Worm (Caenorhabditis elegans): ENCODE data around the gene C04E6.5.

Gene C04E6.5

DNA sequence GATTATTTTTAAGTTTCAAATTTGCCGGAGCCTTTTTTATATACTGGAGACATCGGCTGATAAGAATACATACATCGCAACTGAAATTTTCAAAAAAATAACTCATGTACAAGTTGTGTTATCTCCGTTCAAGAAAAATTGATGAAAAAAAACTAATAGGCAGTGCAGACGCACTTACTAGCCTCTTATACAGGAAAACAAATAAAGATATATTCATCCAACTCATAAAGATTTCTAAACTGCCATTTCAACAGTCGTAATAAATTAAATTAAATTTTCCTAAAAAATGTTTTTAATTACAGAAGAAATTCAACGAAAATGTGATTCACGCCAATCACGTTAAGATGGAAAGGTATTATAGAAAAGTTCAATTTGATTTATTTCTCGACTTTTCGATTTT, at the start of gene C04E6.5:
Gene C04E6.5 (plus strand): TSS at position 301 of the 400 bp plus-strand sequence.
- TF ChIP-seq hnd-1 (tag; optimal IDR thresholded peaks at IDR 0.05) (no peak), pes-1 (GFP tag; IDR thresholded peaks at IDR 0.05) (no peak), ceh-36 (tag; optimal IDR thresholded peaks at IDR 0.05) (no peak), ceh-13 (GFP tag; optimal IDR thresholded peaks at IDR 0.05) (no peak), aly-1 (tag; optimal IDR thresholded peaks at IDR 0.05) (no peak), B0310.2 (tag; optimal IDR thresholded peaks at IDR 0.05) (no peak), ama-1 (optimal IDR thresholded peaks at IDR 0.05) (no peak), ets-7 (tag; optimal IDR thresholded peaks at IDR 0.05) (no peak), hmg-4 (GFP tag; optimal IDR thresholded peaks at IDR 0.05) (no peak), hmbx-1 (tag; optimal IDR thresholded peaks at IDR 0.05) (no peak), tra-4 (tag; optimal IDR thresholded peaks at IDR 0.05) (no peak), F13C5.2 (tag; optimal IDR thresholded peaks at IDR 0.05) (no peak), tbx-37 (GFP tag; conservative IDR thresholded peaks at IDR 0.05) (no peak)

DNA sequence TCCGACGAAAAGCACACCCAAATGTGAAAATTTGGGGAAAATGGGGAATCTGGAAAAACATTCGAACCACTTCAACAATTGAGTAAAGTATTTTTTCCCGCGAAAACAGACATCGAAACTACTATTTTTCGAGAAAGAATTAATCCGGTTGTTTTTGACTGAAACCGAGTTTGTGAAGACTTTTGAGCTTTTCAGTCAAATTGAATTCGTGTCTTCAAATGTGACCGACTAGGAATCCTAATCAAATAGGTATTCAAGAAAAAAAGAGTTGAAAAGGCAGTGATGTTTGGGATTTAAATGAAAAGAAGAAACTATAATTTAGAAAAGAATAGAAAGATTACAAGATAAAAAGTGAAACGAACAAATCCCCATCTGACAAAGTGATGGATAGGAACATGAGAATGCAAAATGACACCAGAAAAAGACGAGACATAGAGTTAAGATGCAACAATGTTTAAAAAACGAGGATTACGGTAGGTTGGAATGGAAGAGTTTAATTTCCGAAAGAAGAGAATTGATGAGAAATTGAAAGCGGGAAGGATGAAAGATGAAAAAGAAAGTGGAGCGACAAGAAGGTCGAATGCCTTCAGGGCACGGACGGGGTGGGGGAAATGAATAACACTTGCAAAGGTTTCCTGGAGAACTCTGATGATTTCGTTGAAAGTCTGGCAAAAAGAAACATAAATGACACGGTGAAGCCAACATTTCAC, 39.3 kb upstream of the C04E6.5 start, which contains the start of gene F26F12.8:
Gene F26F12.8 (minus strand): TSS at position 51 of the 710 bp plus-strand sequence.
- TF ChIP-seq ceh-13 (GFP tag; optimal IDR thresholded peaks at IDR 0.05): no peak
- TF ChIP-seq F13C5.2 (tag; optimal IDR thresholded peaks at IDR 0.05): no peak
- TF ChIP-seq tbx-11 (GFP tag; IDR thresholded peaks at IDR 0.05): no peak
- TF ChIP-seq hmbx-1 (tag; optimal IDR thresholded peaks at IDR 0.05): no peak
- TF ChIP-seq tra-4 (tag; optimal IDR thresholded peaks at IDR 0.05): no peak
- TF ChIP-seq pes-1 (GFP tag; IDR thresholded peaks at IDR 0.05): no peak
- TF ChIP-seq scrt-1 (GFP tag; IDR thresholded peaks at IDR 0.05): no peak
- no peak for TF ChIP-seq hnd-1 (tag; optimal IDR thresholded peaks at IDR 0.05)
- no peak for TF ChIP-seq aly-1 (tag; optimal IDR thresholded peaks at IDR 0.05)
- TF ChIP-seq ceh-36 (tag; optimal IDR thresholded peaks at IDR 0.05): no peak
- TF ChIP-seq B0310.2 (tag; optimal IDR thresholded peaks at IDR 0.05): no peak
- TF ChIP-seq sea-1 (GFP tag; conservative IDR thresholded peaks at IDR 0.05): no peak
- TF ChIP-seq ets-7 (tag; optimal IDR thresholded peaks at IDR 0.05): no peak
- no peak for TF ChIP-seq ama-1 (optimal IDR thresholded peaks at IDR 0.05)
- TF ChIP-seq tbx-37 (GFP tag; conservative IDR thresholded peaks at IDR 0.05): no peak

- TF ChIP-seq hmbx-1 (tag; optimal IDR thresholded peaks at IDR 0.05) (no peak), B0310.2 (tag; optimal IDR thresholded peaks at IDR 0.05) (no peak), flt-1 (GFP tag; IDR thresholded peaks at IDR 0.05) (no peak), ceh-13 (GFP tag; optimal IDR thresholded peaks at IDR 0.05) (no peak), sea-1 (GFP tag; conservative IDR thresholded peaks at IDR 0.05) (no peak), ama-1 (optimal IDR thresholded peaks at IDR 0.05) (no peak)
These were observed 36.8 kb upstream of the C04E6.5 start, which contains the start of gene F26F12.5 for ce11 chrV:5865085-5865484. Gene F26F12.5, minus strand, starts transcription at chrV:5865185.

DNA sequence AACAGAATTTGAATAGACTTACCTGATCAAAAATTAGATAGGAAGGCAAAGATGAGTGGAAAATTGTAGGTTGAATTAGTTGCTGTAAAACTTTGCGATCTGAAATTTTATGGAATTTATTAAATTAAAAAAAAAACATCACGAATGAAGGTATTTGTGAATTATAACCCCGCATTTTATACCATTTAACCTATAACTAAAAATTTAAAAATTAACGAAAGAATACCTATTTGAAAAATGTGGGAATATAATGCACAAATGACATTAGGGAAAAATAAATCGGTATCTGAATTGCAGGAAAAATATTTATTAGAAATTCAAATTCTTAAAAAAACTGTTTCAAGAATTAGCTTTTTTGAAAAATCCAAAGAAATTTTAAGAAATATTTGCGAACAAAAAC, 32.7 kb upstream of the C04E6.5 start, which contains the start of gene F26F12.4:
Gene F26F12.4 (minus strand): TSS at position 101 of the 400 bp plus-strand sequence.
- TF ChIP-seq aly-1 (tag; optimal IDR thresholded peaks at IDR 0.05): no peak
- no peak for TF ChIP-seq B0310.2 (tag; optimal IDR thresholded peaks at IDR 0.05)
- TF ChIP-seq tra-4 (tag; optimal IDR thresholded peaks at IDR 0.05): no peak
- TF ChIP-seq hnd-1 (tag; optimal IDR thresholded peaks at IDR 0.05): no peak
- TF ChIP-seq ets-7 (tag; optimal IDR thresholded peaks at IDR 0.05): no peak
- TF ChIP-seq hmg-4 (GFP tag; optimal IDR thresholded peaks at IDR 0.05): no peak
- no peak for TF ChIP-seq sea-1 (GFP tag; conservative IDR thresholded peaks at IDR 0.05)
- no peak for TF ChIP-seq hmbx-1 (tag; optimal IDR thresholded peaks at IDR 0.05)
- TF ChIP-seq ceh-36 (tag; optimal IDR thresholded peaks at IDR 0.05): no peak
- no peak for TF ChIP-seq pes-1 (GFP tag; IDR thresholded peaks at IDR 0.05)
- TF ChIP-seq flt-1 (GFP tag; IDR thresholded peaks at IDR 0.05): no peak
- no peak for TF ChIP-seq tbx-37 (GFP tag; conservative IDR thresholded peaks at IDR 0.05)
- TF ChIP-seq scrt-1 (GFP tag; IDR thresholded peaks at IDR 0.05): no peak
- TF ChIP-seq tbx-11 (GFP tag; IDR thresholded peaks at IDR 0.05): no peak
- TF ChIP-seq ama-1 (optimal IDR thresholded peaks at IDR 0.05): no peak

DNA sequence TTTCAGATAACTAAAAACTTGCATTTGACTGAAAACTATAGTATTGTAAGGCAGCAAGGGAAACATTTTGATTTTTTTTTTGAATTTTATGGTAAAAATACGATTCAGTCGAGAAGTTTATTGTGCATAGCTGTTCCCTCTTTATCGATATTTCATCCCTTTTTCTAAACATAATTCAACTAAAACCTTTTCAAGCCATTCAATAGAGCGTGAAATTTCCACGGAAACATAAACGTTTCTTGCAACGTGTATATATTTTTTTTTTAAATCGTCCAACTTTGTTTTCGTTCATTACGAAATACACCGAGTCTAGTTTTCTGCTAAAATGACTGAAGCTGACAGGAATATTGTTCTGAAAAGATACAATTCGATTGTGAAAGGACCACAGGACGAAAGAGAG, 30.2 kb upstream of the C04E6.5 start, which contains the start of gene C02G6.2:
Gene C02G6.2 (plus strand): TSS at position 301 of the 400 bp plus-strand sequence.
- TF ChIP-seq sea-1 (GFP tag; conservative IDR thresholded peaks at IDR 0.05): no peak
- no peak for TF ChIP-seq ama-1 (optimal IDR thresholded peaks at IDR 0.05)
- TF ChIP-seq flt-1 (GFP tag; IDR thresholded peaks at IDR 0.05): no peak
- no peak for TF ChIP-seq scrt-1 (GFP tag; IDR thresholded peaks at IDR 0.05)
- no peak for TF ChIP-seq ceh-36 (tag; optimal IDR thresholded peaks at IDR 0.05)
- TF ChIP-seq F13C5.2 (tag; optimal IDR thresholded peaks at IDR 0.05): no peak
- TF ChIP-seq hmbx-1 (tag; optimal IDR thresholded peaks at IDR 0.05): no peak
- TF ChIP-seq hmg-4 (GFP tag; optimal IDR thresholded peaks at IDR 0.05): no peak
- TF ChIP-seq hnd-1 (tag; optimal IDR thresholded peaks at IDR 0.05): no peak

- TF ChIP-seq B0310.2 (tag; optimal IDR thresholded peaks at IDR 0.05) (no peak), ets-7 (tag; optimal IDR thresholded peaks at IDR 0.05) (no peak), pes-1 (GFP tag; IDR thresholded peaks at IDR 0.05) (no peak), ceh-36 (tag; optimal IDR thresholded peaks at IDR 0.05) (no peak), hmbx-1 (tag; optimal IDR thresholded peaks at IDR 0.05) (no peak), scrt-1 (GFP tag; IDR thresholded peaks at IDR 0.05) (no peak), flt-1 (GFP tag; IDR thresholded peaks at IDR 0.05) (no peak), ama-1 (optimal IDR thresholded peaks at IDR 0.05) (no peak), tbx-11 (GFP tag; IDR thresholded peaks at IDR 0.05) (no peak), tbx-37 (GFP tag; conservative IDR thresholded peaks at IDR 0.05) (no peak), ceh-13 (GFP tag; optimal IDR thresholded peaks at IDR 0.05) (no peak), hmg-4 (GFP tag; optimal IDR thresholded peaks at IDR 0.05) (no peak), tra-4 (tag; optimal IDR thresholded peaks at IDR 0.05) (no peak), hnd-1 (tag; optimal IDR thresholded peaks at IDR 0.05) (no peak), F13C5.2 (tag; optimal IDR thresholded peaks at IDR 0.05) (no peak), aly-1 (tag; optimal IDR thresholded peaks at IDR 0.05) (no peak), sea-1 (GFP tag; conservative IDR thresholded peaks at IDR 0.05) (no peak)
These were observed 25.0 kb upstream of the C04E6.5 start for ce11 chrV:5876966-5877365.

ce11 chrV:5880064-5880463, 21.9 kb upstream of the C04E6.5 start, which contains the start of gene C02G6.3:
Gene C02G6.3, plus strand, starts transcription at chrV:5880364.
- TF ChIP-seq tbx-37 (GFP tag; conservative IDR thresholded peaks at IDR 0.05) (no peak), F13C5.2 (tag; optimal IDR thresholded peaks at IDR 0.05) (no peak), B0310.2 (tag; optimal IDR thresholded peaks at IDR 0.05) (no peak), aly-1 (tag; optimal IDR thresholded peaks at IDR 0.05) (no peak), hnd-1 (tag; optimal IDR thresholded peaks at IDR 0.05) (no peak), sea-1 (GFP tag; conservative IDR thresholded peaks at IDR 0.05) (no peak)

Data from whole organism, early embryonic.